Fruit fly (Drosophila melanogaster) whole organism, embryonic: ENCODE results near the gene CG15876.
A peak's percentile ranks its signal among the peaks of the same experiment; 100 is the strongest.

Source experiments
- CG10565 ChIP-seq: fragments of 200-800 bp; sonication (Bioruptor generic); optimal IDR thresholded peaks from 3 replicates; lab custom pipeline; 2016; ENCODE audit warnings: missing biosample characterization, mild to moderate bottlenecking, missing genetic modification characterization
- CG11093 ChIP-seq: fragments of 200-800 bp; sonication (Bioruptor generic); IDR thresholded peaks from 3 replicates; pipeline ENCODE4 v1.3.6; 2022; ENCODE audit warnings: missing biosample characterization, missing genetic modification characterization
- CG11247 ChIP-seq: fragments of 200-800 bp; sonication (Bioruptor generic); IDR thresholded peaks from 2 replicates; pipeline ENCODE4 v1.3.6; 2022; ENCODE audit warnings: missing biosample characterization, missing genetic modification characterization
- CG11560 ChIP-seq: fragments of 200-800 bp; sonication (Bioruptor generic); IDR thresholded peaks from 3 replicates; pipeline ENCODE4 v1.3.6; 2022; ENCODE audit warnings: missing biosample characterization, missing genetic modification characterization
- CG14050 ChIP-seq: fragments of 200-800 bp; sonication (Bioruptor generic); IDR thresholded peaks from 3 replicates; pipeline ENCODE4 v1.3.6; 2022; ENCODE audit warnings: missing biosample characterization, missing genetic modification characterization
- CG1647 ChIP-seq: fragments of 200-800 bp; sonication (Bioruptor generic); optimal IDR thresholded peaks from 3 replicates; lab custom pipeline; 2016; ENCODE audit warnings: missing biosample characterization, missing genetic modification characterization
- CG18599 ChIP-seq: fragments of 200-800 bp; sonication (Bioruptor generic); optimal IDR thresholded peaks from 3 replicates; lab custom pipeline; 2017; ENCODE audit warnings: missing biosample characterization, missing genetic modification characterization, mild to moderate bottlenecking, moderate library complexity, missing genetic modification reagents
- CG2116 ChIP-seq: fragments of 200-800 bp; sonication (Bioruptor generic); optimal IDR thresholded peaks from 3 replicates; lab custom pipeline; 2018; ENCODE audit warnings: missing biosample characterization, mild to moderate bottlenecking, missing genetic modification characterization
- CG30020 ChIP-seq: fragments of 200-800 bp; optimal IDR thresholded peaks from 2 replicates; lab custom pipeline; 2019; ENCODE audit warnings: missing biosample characterization, mild to moderate bottlenecking, missing genetic modification characterization, moderate library complexity
- CG31441 ChIP-seq: fragments of 200-800 bp; sonication (Bioruptor generic); IDR thresholded peaks from 2 replicates; pipeline ENCODE4 v1.3.6; 2022; ENCODE audit warnings: missing biosample characterization, missing genetic modification characterization
- CG3163 ChIP-seq: fragments of 200-800 bp; sonication (Bioruptor generic); optimal IDR thresholded peaks from 3 replicates; lab custom pipeline; 2016; ENCODE audit warnings: missing biosample characterization, missing genetic modification characterization
- CG3726 ChIP-seq: fragments of 200-800 bp; sonication (Bioruptor generic); IDR thresholded peaks from 3 replicates; pipeline ENCODE4, ENCODE4 v1.3.6; 2022; ENCODE audit warnings: missing biosample characterization, missing genetic modification characterization
- CG4360 ChIP-seq: fragments of 200-800 bp; sonication (Bioruptor generic); IDR thresholded peaks from 2 replicates; pipeline ENCODE4 v1.3.6; 2022; ENCODE audit warnings: missing biosample characterization, missing genetic modification characterization
- CG7357 ChIP-seq: fragments of 200-800 bp; sonication (Bioruptor generic); IDR thresholded peaks from 3 replicates; pipeline ENCODE4 v1.3.6; 2022; ENCODE audit warnings: missing biosample characterization, missing genetic modification characterization
- CG7372 ChIP-seq: fragments of 200-800 bp; sonication (Bioruptor generic); IDR thresholded peaks from 2 replicates; pipeline ENCODE4 v1.3.6; 2022; ENCODE audit warnings: missing biosample characterization, missing genetic modification characterization
- CG8290 ChIP-seq, 3 experiments: fragments of 200-800 bp; sonication (Bioruptor generic); optimal IDR thresholded peaks; 2 replicates each; lab custom pipeline; 2016 to 2019; ENCODE audit warnings: missing biosample characterization in 3 of 3, missing genetic modification characterization in 3 of 3, mild to moderate bottlenecking in 2 of 3, moderate library complexity in 1 of 3
- D ChIP-seq, 2 experiments: fragments of 200-800 bp in 1 of 2; fragments of >200 bp in 1 of 2; sonication (Bioruptor generic) in 1 of 2; optimal IDR thresholded peaks; 2 replicates in 1 of 2; 3 replicates in 1 of 2; lab custom pipeline; 2017; ENCODE audit warnings: mild to moderate bottlenecking in 1 of 2, missing biosample characterization in 1 of 2, missing genetic modification characterization in 1 of 2, missing genetic modification reagents in 1 of 2
- Dip2 ChIP-seq: fragments of 200-800 bp; sonication (Bioruptor generic); IDR thresholded peaks from 2 replicates; pipeline ENCODE4 v1.3.6; 2022; ENCODE audit warnings: missing biosample characterization, missing genetic modification characterization
- Dll ChIP-seq: fragments of 200-800 bp; sonication (Bioruptor generic); IDR thresholded peaks from 4 replicates; pipeline ENCODE4 v1.3.6; 2022; ENCODE audit warnings: missing biosample characterization, missing genetic modification characterization; ENCODE audit not compliant: partially characterized antibody
- Hey ChIP-seq: fragments of 200-800 bp; sonication (Bioruptor generic); optimal IDR thresholded peaks from 3 replicates; lab custom pipeline; 2018; ENCODE audit warnings: missing biosample characterization, mild to moderate bottlenecking, missing genetic modification characterization
- Hr39 ChIP-seq: fragments of >200 bp; optimal IDR thresholded peaks from 2 replicates; lab custom pipeline; 2017
- Hr78 ChIP-seq, 2 experiments: fragments of 200-800 bp in 1 of 2; fragments of >200 bp in 1 of 2; sonication (Bioruptor generic) in 1 of 2; optimal IDR thresholded peaks; 2 replicates each; lab custom pipeline; 2017 to 2019; ENCODE audit warnings: missing biosample characterization in 2 of 2, missing genetic modification characterization in 2 of 2, mild to moderate bottlenecking in 1 of 2, moderate library complexity in 1 of 2
- Hsf ChIP-seq: fragments of 200-800 bp; sonication (Bioruptor generic); optimal IDR thresholded peaks from 3 replicates; lab custom pipeline; 2016; ENCODE audit warnings: missing biosample characterization, missing genetic modification characterization
- Nf-YB ChIP-seq: fragments of 200-800 bp; sonication (Bioruptor generic); optimal IDR thresholded peaks from 3 replicates; lab custom pipeline; 2019; ENCODE audit warnings: missing biosample characterization, mild to moderate bottlenecking, missing genetic modification characterization, moderate library complexity
- Sry-β ChIP-seq: fragments of 200-800 bp; sonication (Bioruptor generic); optimal IDR thresholded peaks from 2 replicates; lab custom pipeline; 2018; ENCODE audit warnings: missing biosample characterization, mild to moderate bottlenecking, missing genetic modification characterization, moderate library complexity
- Stat92E ChIP-seq, 3 experiments: fragments of >200 bp in 2 of 3; fragments of 200-800 bp in 1 of 3; sonication (Bioruptor generic) in 1 of 3; optimal IDR thresholded peaks; 2 replicates each; lab custom pipeline; 2017 to 2019; ENCODE audit warnings: missing biosample characterization in 3 of 3, missing genetic modification characterization in 3 of 3, mild to moderate bottlenecking in 1 of 3, moderate library complexity in 1 of 3
- Usf ChIP-seq: fragments of 200-800 bp; sonication (Bioruptor generic); optimal IDR thresholded peaks from 2 replicates; lab custom pipeline; 2017; ENCODE audit warnings: missing genotype, missing biosample characterization, missing genetic modification characterization
- Xrp1 ChIP-seq: fragments of 200-800 bp; sonication (Bioruptor generic); IDR thresholded peaks from 2 replicates; pipeline ENCODE4 v1.3.6; 2022; ENCODE audit warnings: missing biosample characterization, missing genetic modification characterization
- ab ChIP-seq: fragments of 200-800 bp; sonication (Bioruptor generic); optimal IDR thresholded peaks from 2 replicates; lab custom pipeline; 2016; ENCODE audit warnings: missing biosample characterization, missing genetic modification characterization
- abd-A ChIP-seq: fragments of 200-800 bp; sonication (Bioruptor generic); optimal IDR thresholded peaks from 3 replicates; lab custom pipeline; 2019; ENCODE audit warnings: missing biosample characterization, mild to moderate bottlenecking, missing genetic modification characterization, moderate library complexity
- ase ChIP-seq: fragments of 200-800 bp; sonication (Bioruptor generic); IDR thresholded peaks from 3 replicates; pipeline ENCODE4 v1.3.6; 2022; ENCODE audit warnings: missing biosample characterization, missing genetic modification characterization
- ato ChIP-seq: fragments of 200-800 bp; sonication (Bioruptor generic); IDR thresholded peaks from 2 replicates; pipeline ENCODE4 v1.3.6; 2022; ENCODE audit warnings: missing biosample characterization, missing genetic modification characterization; ENCODE audit not compliant: partially characterized antibody
- corto ChIP-seq: fragments of 200-800 bp; sonication (Bioruptor generic); optimal IDR thresholded peaks from 2 replicates; lab custom pipeline; 2016; ENCODE audit warnings: missing biosample characterization, mild to moderate bottlenecking, missing genetic modification characterization, moderate library complexity
- cwo ChIP-seq: fragments of 200-800 bp; sonication (Bioruptor generic); optimal IDR thresholded peaks from 3 replicates; lab custom pipeline; 2017; ENCODE audit warnings: missing biosample characterization, missing genetic modification characterization, mild to moderate bottlenecking, moderate library complexity, missing genetic modification reagents
- da ChIP-seq: fragments of 200-800 bp; sonication (Bioruptor generic); optimal IDR thresholded peaks from 2 replicates; lab custom pipeline; 2016; ENCODE audit warnings: missing biosample characterization, missing genetic modification characterization
- fd64A ChIP-seq: fragments of 200-800 bp; sonication (Bioruptor generic); optimal IDR thresholded peaks from 3 replicates; lab custom pipeline; 2018; ENCODE audit warnings: missing biosample characterization, mild to moderate bottlenecking, missing genetic modification characterization
- h ChIP-seq: fragments of >200 bp; optimal IDR thresholded peaks from 2 replicates; lab custom pipeline; 2017
- lola ChIP-seq, 3 experiments: fragments of >200 bp in 2 of 3; fragments of 200-800 bp in 1 of 3; sonication (Bioruptor generic) in 1 of 3; optimal IDR thresholded peaks; 2 replicates each; lab custom pipeline; 2017 to 2019; ENCODE audit warnings: missing biosample characterization in 3 of 3, missing genetic modification characterization in 3 of 3, mild to moderate bottlenecking in 1 of 3, moderate library complexity in 1 of 3
- luna ChIP-seq: fragments of 200-800 bp; sonication (Bioruptor generic); optimal IDR thresholded peaks from 2 replicates; lab custom pipeline; 2016; ENCODE audit warnings: missing biosample characterization, missing genetic modification characterization
- onecut ChIP-seq: fragments of 200-800 bp; sonication (Bioruptor generic); IDR thresholded peaks from 2 replicates; pipeline ENCODE4 v1.3.6; 2022; ENCODE audit warnings: missing biosample characterization, missing genetic modification characterization
- pita ChIP-seq: fragments of 200-800 bp; sonication (Bioruptor generic); optimal IDR thresholded peaks from 2 replicates; lab custom pipeline; 2017; ENCODE audit warnings: missing biosample characterization, mild to moderate bottlenecking, missing genetic modification characterization
- prd ChIP-seq, 3 experiments: fragments of >200 bp in 2 of 3; fragments of 200-800 bp in 1 of 3; sonication (Bioruptor generic) in 1 of 3; optimal IDR thresholded peaks in 2 of 3; IDR thresholded peaks in 1 of 3; 2 replicates in 2 of 3; 3 replicates in 1 of 3; pipeline versions ENCODE4 v1.3.6 to Lab custom; 2017 to 2022; ENCODE audit warnings: missing biosample characterization in 1 of 3, missing genetic modification characterization in 1 of 3
- salm ChIP-seq: fragments of 200-800 bp; sonication (Bioruptor generic); optimal IDR thresholded peaks from 2 replicates; lab custom pipeline; 2018; ENCODE audit warnings: missing biosample characterization, mild to moderate bottlenecking, missing genetic modification characterization
- shn ChIP-seq: fragments of 200-800 bp; sonication (Bioruptor generic); optimal IDR thresholded peaks from 3 replicates; lab custom pipeline; 2016; ENCODE audit warnings: missing biosample characterization, missing genetic modification characterization
- sima ChIP-seq: fragments of 200-800 bp; sonication (Bioruptor generic); optimal IDR thresholded peaks from 2 replicates; lab custom pipeline; 2016; ENCODE audit warnings: missing biosample characterization, missing genetic modification characterization
- stwl ChIP-seq: fragments of 200-800 bp; sonication (Bioruptor generic); optimal IDR thresholded peaks from 3 replicates; lab custom pipeline; 2018; ENCODE audit warnings: missing biosample characterization, mild to moderate bottlenecking, missing genetic modification characterization, moderate library complexity
- tgo ChIP-seq: fragments of 200-800 bp; sonication (Bioruptor generic); IDR thresholded peaks from 3 replicates; pipeline ENCODE4 v1.3.6; 2022; ENCODE audit warnings: missing biosample characterization, missing genetic modification characterization
- yki ChIP-seq: fragments of >200 bp; optimal IDR thresholded peaks from 3 replicates; lab custom pipeline; 2018
- zfh2 ChIP-seq: fragments of 200-800 bp; sonication (Bioruptor generic); optimal IDR thresholded peaks from 2 replicates; lab custom pipeline; 2016; ENCODE audit warnings: missing biosample characterization, missing genetic modification characterization

Gene CG15876

dm6 chr3L:4698032-4698431 lies 3.4 kb upstream of the CG15876 start (continued):
- TF ChIP-seq sima (GFP tag; lab: Kevin White, UChicago): no peak
- peak; percentile 38 for TF ChIP-seq CG10565
- no peak for TF ChIP-seq yki (lab: Kevin White, UChicago)
- TF ChIP-seq Hsf (GFP tag; lab: Kevin White, UChicago): peak; percentile 86
- TF ChIP-seq CG7357 (GFP tag; lab: Robert Waterston, UW): peak; percentile 76
- no peak for TF ChIP-seq Stat92E (GFP tag; optimal IDR thresholded peaks at IDR 0.05; lab: Kevin White, UChicago)
- no peak for TF ChIP-seq h
- peak; percentile 57 for TF ChIP-seq Nf-YB (GFP tag; lab: Kevin White, UChicago)
- 0 out of 3 replicates have a peak, but pooled peaks have one; percentile 36 for TF ChIP-seq CG11560
- TF ChIP-seq CG11247 (GFP tag; lab: Robert Waterston, UW): peak; percentile 73
- no peak for TF ChIP-seq stwl (tag; lab: Kevin White, UChicago)
- TF ChIP-seq pita (GFP tag; lab: Kevin White, UChicago): no peak
- peak; percentile 30 for TF ChIP-seq CG2116 (GFP tag; lab: Kevin White, UChicago)
- TF ChIP-seq fd64A (GFP tag; lab: Kevin White, UChicago): peak; percentile 71
- no peak for TF ChIP-seq Hr39
- TF ChIP-seq abd-A (tag; lab: Kevin White, UChicago): peak; percentile 52
- peak; percentile 80 for TF ChIP-seq CG1647 (GFP tag; lab: Kevin White, UChicago)
- peak in 1 of 2 experiments; percentile 43 for TF ChIP-seq Hr78 (GFP tag; optimal IDR thresholded peaks at IDR 0.05; lab: Kevin White, UChicago)
- peak in 1 of 3 experiments; percentile 64 for TF ChIP-seq lola (GFP tag; optimal IDR thresholded peaks at IDR 0.05; lab: Kevin White, UChicago)
- peak; percentile 66 for TF ChIP-seq shn (GFP tag; lab: Kevin White, UChicago)
- TF ChIP-seq Hey: peak; percentile 50
- no peak for TF ChIP-seq D (optimal IDR thresholded peaks at IDR 0.05; lab: Kevin White, UChicago)
- peak; percentile 69 for TF ChIP-seq D (GFP tag; optimal IDR thresholded peaks at IDR 0.05; lab: Kevin White, UChicago)
- TF ChIP-seq CG8290 (GFP tag; optimal IDR thresholded peaks at IDR 0.05; lab: Kevin White, UChicago): peak; percentile 30
- peak in 1 of 2 experiments; percentile 94 for TF ChIP-seq CG8290 (tag; optimal IDR thresholded peaks at IDR 0.05; lab: Kevin White, UChicago)
- no peak for TF ChIP-seq Sry-β (GFP tag; lab: Kevin White, UChicago)
- TF ChIP-seq Usf (GFP tag; lab: Kevin White, UChicago): peak; percentile 61
- TF ChIP-seq CG11093 (GFP tag; lab: Robert Waterston, UW): peak; percentile 78; the same call in 2 of the 3 replicates
- peak; percentile 54; the same call in 1 of the 2 replicates for TF ChIP-seq CG4360 (GFP tag; lab: Robert Waterston, UW)
- peak; percentile 85 for TF ChIP-seq Xrp1 (GFP tag; lab: Robert Waterston, UW)
- TF ChIP-seq ato: no peak
- peak; percentile 68 for TF ChIP-seq CG3726 (GFP tag; lab: Robert Waterston, UW)
- peak; percentile 65 for TF ChIP-seq CG3163 (GFP tag; lab: Kevin White, UChicago)
- TF ChIP-seq CG30020 (tag; lab: Kevin White, UChicago): no peak
- peak; percentile 82 for TF ChIP-seq ase (GFP tag; lab: Robert Waterston, UW)
- TF ChIP-seq CG7372 (GFP tag; lab: Robert Waterston, UW): peak; percentile 90
- peak; percentile 81 for TF ChIP-seq CG14050 (GFP tag; lab: Robert Waterston, UW)
- no peak for TF ChIP-seq luna (GFP tag; lab: Kevin White, UChicago)
- no peak for TF ChIP-seq corto (GFP tag; lab: Kevin White, UChicago)
- peak; percentile 79 for TF ChIP-seq zfh2 (GFP tag; lab: Kevin White, UChicago)
- peak; percentile 58 for TF ChIP-seq ab (GFP tag; lab: Kevin White, UChicago)
- peak; percentile 76 for TF ChIP-seq CG31441 (GFP tag; lab: Robert Waterston, UW)
- no peak for TF ChIP-seq prd (optimal IDR thresholded peaks at IDR 0.05; lab: Kevin White, UChicago)
- TF ChIP-seq prd (GFP tag; IDR thresholded peaks at IDR 0.05; lab: Robert Waterston, UW): peak; percentile 88
- TF ChIP-seq tgo (GFP tag; lab: Robert Waterston, UW): peak; percentile 79
- no peak for TF ChIP-seq Dip2 (GFP tag; lab: Robert Waterston, UW)
- peak; percentile 69 for TF ChIP-seq cwo (GFP tag; lab: Kevin White, UChicago)
- peak; percentile 51 for TF ChIP-seq da (GFP tag; lab: Kevin White, UChicago)
- peak; percentile 81 for TF ChIP-seq CG18599 (GFP tag; lab: Kevin White, UChicago)
- TF ChIP-seq Dll (GFP tag; lab: Robert Waterston, UW): no peak
- peak; percentile 83 for TF ChIP-seq onecut (GFP tag; lab: Robert Waterston, UW)
- TF ChIP-seq salm (tag; lab: Kevin White, UChicago): peak; percentile 50
